Fruit fly (Drosophila melanogaster): ENCODE measurements around the gene CG11977.

- TF ChIP-seq phol (tag; optimal IDR thresholded peaks at IDR 0.05) (no peak), Myb (GFP tag; optimal IDR thresholded peaks at IDR 0.05) (no peak), Ravus (GFP tag; IDR thresholded peaks at IDR 0.05) (no peak), CG8765 (GFP tag; IDR thresholded peaks at IDR 0.05) (no peak), CG8478 (optimal IDR thresholded peaks at IDR 0.05) (no peak), CG7372 (GFP tag; IDR thresholded peaks at IDR 0.05) (no peak), BtbVII (GFP tag; optimal IDR thresholded peaks at IDR 0.05) (no peak)
Observed at dm6 chr3R:9030006-9030749, 32.7 kb downstream of the CG11977 start.
